Worm (Caenorhabditis elegans): ENCODE measurements around the gene F26G1.11.

- no peak for TF ChIP-seq pqm-1 (tag; optimal IDR thresholded peaks at IDR 0.05)
- no peak for TF ChIP-seq ama-1 (optimal IDR thresholded peaks at IDR 0.05)
- TF ChIP-seq ceh-19 (GFP tag; optimal IDR thresholded peaks at IDR 0.05) = no peak
- no peak for TF ChIP-seq elt-2 (tag; optimal IDR thresholded peaks at IDR 0.05)
Observed at ce11 chrII:4797071-4797470, 20.1 kb downstream of the F26G1.11 start, which contains the start of gene C33F10.14.

Data from whole organism, late embryonic.